Fruit fly (Drosophila melanogaster): ENCODE results near the gene Ir100a.

The Ir100a gene

dm6 chr3R:31771790-31772576, 28.8 kb upstream of the Ir100a start, which contains the start of the genes betaGlu and sip3:
Gene betaGlu (minus strand): TSS chr3R:31771848.
Gene sip3 (plus strand): TSS chr3R:31772219.
- TF ChIP-seq CG2199 (GFP tag; IDR thresholded peaks at IDR 0.05): no peak
- TF ChIP-seq Hsf (GFP tag; optimal IDR thresholded peaks at IDR 0.05): peak; percentile 13
- no peak for TF ChIP-seq org-1 (GFP tag; optimal IDR thresholded peaks at IDR 0.05)
- TF ChIP-seq NC2β (GFP tag; optimal IDR thresholded peaks at IDR 0.05): no peak
- TF ChIP-seq grn (GFP tag; optimal IDR thresholded peaks at IDR 0.05): peak; percentile 22
- TF ChIP-seq Antp (GFP tag; optimal IDR thresholded peaks at IDR 0.05): no peak
- no peak for TF ChIP-seq gce (GFP tag; IDR thresholded peaks at IDR 0.05)
- no peak for TF ChIP-seq CG4730 (GFP tag; IDR thresholded peaks at IDR 0.05)
- TF ChIP-seq nerfin-1 (tag; optimal IDR thresholded peaks at IDR 0.05): no peak
- peak; percentile 89 for TF ChIP-seq CG34224 (GFP tag; IDR thresholded peaks at IDR 0.05; ENCODE audit: partially characterized antibody)
- TF ChIP-seq CG31441 (GFP tag; IDR thresholded peaks at IDR 0.05): peak; percentile 22; the same call in 1 of the 2 replicates
- TF ChIP-seq CG7357 (GFP tag; IDR thresholded peaks at IDR 0.05): no peak
- no peak for TF ChIP-seq ab (GFP tag; optimal IDR thresholded peaks at IDR 0.05)
- TF ChIP-seq sc (optimal IDR thresholded peaks at IDR 0.05): no peak
- TF ChIP-seq sc (GFP tag; optimal IDR thresholded peaks at IDR 0.05): no peak
- no peak for TF ChIP-seq NC2α (GFP tag; optimal IDR thresholded peaks at IDR 0.05)
- TF ChIP-seq CG14860 (GFP tag; IDR thresholded peaks at IDR 0.05; ENCODE audit: partially characterized antibody): peak; percentile 90
- no peak for TF ChIP-seq zfh1 (GFP tag; IDR thresholded peaks at IDR 0.05)
- TF ChIP-seq CG32532 (GFP tag; IDR thresholded peaks at IDR 0.05): no peak
- TF ChIP-seq Lhr (GFP tag; optimal IDR thresholded peaks at IDR 0.05): no peak
- peak; percentile 13 for TF ChIP-seq chn (GFP tag; optimal IDR thresholded peaks at IDR 0.05)
- TF ChIP-seq amos (GFP tag; IDR thresholded peaks at IDR 0.05; ENCODE audit: partially characterized antibody): peak; percentile 94
- TF ChIP-seq Rx (GFP tag; IDR thresholded peaks at IDR 0.05): no peak
- no peak for TF ChIP-seq CG3407 (GFP tag; optimal IDR thresholded peaks at IDR 0.05)
- TF ChIP-seq Dp (GFP tag; optimal IDR thresholded peaks at IDR 0.05): peak; percentile 56
- TF ChIP-seq B-H1 (GFP tag; IDR thresholded peaks at IDR 0.05): no peak
- TF ChIP-seq CG11093 (GFP tag; IDR thresholded peaks at IDR 0.05): no peak
- no peak for TF ChIP-seq nau (GFP tag; optimal IDR thresholded peaks at IDR 0.05)
- peak; percentile 89 for TF ChIP-seq unc-4 (GFP tag; IDR thresholded peaks at IDR 0.05; ENCODE audit: partially characterized antibody)
- TF ChIP-seq Myb (GFP tag; optimal IDR thresholded peaks at IDR 0.05): peak; percentile 20
- peak; percentile 42 for TF ChIP-seq Hr3 (GFP tag; optimal IDR thresholded peaks at IDR 0.05)
- TF ChIP-seq CG17829 (tag; optimal IDR thresholded peaks at IDR 0.05): peak; percentile 36
- peak; percentile 91 for TF ChIP-seq CG16813 (GFP tag; IDR thresholded peaks at IDR 0.05; ENCODE audit: partially characterized antibody)
- TF ChIP-seq Bdp1 (GFP tag; optimal IDR thresholded peaks at IDR 0.05): no peak
- TF ChIP-seq CG2678 (tag; optimal IDR thresholded peaks at IDR 0.05): no peak
- TF ChIP-seq Sin3A (optimal IDR thresholded peaks at IDR 0.05): peak; percentile 27
- TF ChIP-seq nerfin-2 (GFP tag; IDR thresholded peaks at IDR 0.05; ENCODE audit: partially characterized antibody): peak; percentile 91
- no peak for TF ChIP-seq CG31365 (tag; optimal IDR thresholded peaks at IDR 0.05)
- peak; percentile 6 for TF ChIP-seq Six4 (GFP tag; optimal IDR thresholded peaks at IDR 0.05)
- peak; percentile 55 for TF ChIP-seq CG17186 (GFP tag; optimal IDR thresholded peaks at IDR 0.05)
- no peak for TF ChIP-seq CG10209 (GFP tag; optimal IDR thresholded peaks at IDR 0.05)
- TF ChIP-seq YL-1 (GFP tag; optimal IDR thresholded peaks at IDR 0.05): peak; percentile 73
- peak; percentile 64 for TF ChIP-seq CG14710 (tag; optimal IDR thresholded peaks at IDR 0.05)
- TF ChIP-seq CG30020 (tag; optimal IDR thresholded peaks at IDR 0.05): peak; percentile 47
- TF ChIP-seq dimm (GFP tag; IDR thresholded peaks at IDR 0.05): no peak
- no peak for TF ChIP-seq fd3F (GFP tag; optimal IDR thresholded peaks at IDR 0.05)
- TF ChIP-seq TFAM (GFP tag; optimal IDR thresholded peaks at IDR 0.05): no peak
- TF ChIP-seq tna (GFP tag; IDR thresholded peaks at IDR 0.05; ENCODE audit: partially characterized antibody): peak; percentile 93
- TF ChIP-seq CG33557 (GFP tag; optimal IDR thresholded peaks at IDR 0.05): peak; percentile 8
- no peak for TF ChIP-seq HLHmδ (GFP tag; optimal IDR thresholded peaks at IDR 0.05)

Measured in whole organism, embryonic.